Worm (Caenorhabditis elegans) whole organism, young adult: ENCODE data around the gene klp-13.
A peak's percentile ranks its signal among the peaks of the same experiment; 100 is the strongest.

Experiments used
- B0336.3 ChIP-seq: fragments of 200-800 bp; sonication (Bioruptor generic); IDR thresholded peaks from 2 replicates; pipeline ENCODE4 v1.3.6; 2022; ENCODE audit warnings: missing genetic modification characterization, missing compliant biosample characterization
- F10E7.11 ChIP-seq: sonication (generic microtip); optimal IDR thresholded peaks from 2 replicates; lab custom pipeline; 2017; ENCODE audit warnings: mild to moderate bottlenecking, missing genetic modification characterization, moderate library complexity, missing compliant biosample characterization
- F33H1.4 ChIP-seq: fragments of 200-800 bp; sonication (Bioruptor generic); IDR thresholded peaks from 2 replicates; pipeline ENCODE4 v1.3.6; 2022; ENCODE audit warnings: missing genetic modification reagents, missing genetic modification characterization, missing compliant biosample characterization
- atf-7 ChIP-seq: sonication (generic microtip); optimal IDR thresholded peaks from 2 replicates; lab custom pipeline; 2017; ENCODE audit warnings: mild to moderate bottlenecking, missing genetic modification characterization, missing compliant biosample characterization
- attf-3 ChIP-seq: fragments of 200-800 bp; sonication (Bioruptor generic); conservative IDR thresholded peaks from 2 replicates; pipeline ENCODE4 v1.3.6; 2022; ENCODE audit warnings: missing genetic modification reagents, missing genetic modification characterization, missing compliant biosample characterization
- bed-2 ChIP-seq: fragments of 200-800 bp; sonication (Bioruptor generic); IDR thresholded peaks from 2 replicates; pipeline ENCODE4 v1.3.6; 2022; ENCODE audit warnings: missing genetic modification reagents, missing genetic modification characterization, missing compliant biosample characterization
- ceh-91 ChIP-seq: fragments of 200-800 bp; sonication (Bioruptor generic); IDR thresholded peaks from 2 replicates; pipeline ENCODE4 v1.3.6; 2022; ENCODE audit warnings: missing genetic modification reagents, missing genetic modification characterization, missing compliant biosample characterization
- chd-7 ChIP-seq: sonication (generic microtip); optimal IDR thresholded peaks from 2 replicates; lab custom pipeline; 2016; ENCODE audit warnings: mild to moderate bottlenecking, missing genetic modification characterization, moderate library complexity, missing compliant biosample characterization
- dpff-1 ChIP-seq: sonication (generic microtip); optimal IDR thresholded peaks from 2 replicates; lab custom pipeline; 2017; ENCODE audit warnings: mild to moderate bottlenecking, missing genetic modification characterization, missing compliant biosample characterization
- hlh-12 ChIP-seq: sonication (generic microtip); optimal IDR thresholded peaks from 2 replicates; lab custom pipeline; 2016; ENCODE audit warnings: missing genetic modification characterization, missing compliant biosample characterization
- hrde-1 ChIP-seq: sonication (generic microtip); optimal IDR thresholded peaks from 2 replicates; lab custom pipeline; 2016; ENCODE audit warnings: missing genetic modification characterization, mild to moderate bottlenecking, missing compliant biosample characterization, moderate library complexity, missing genotype, missing genetic modification reagents, borderline replicate concordance
- let-526 ChIP-seq: fragments of 200-800 bp; sonication (Bioruptor generic); IDR thresholded peaks from 2 replicates; pipeline ENCODE4 v1.3.6; 2022; ENCODE audit warnings: missing genetic modification reagents, missing genetic modification characterization, missing compliant biosample characterization
- madf-10 ChIP-seq: sonication (generic microtip); optimal IDR thresholded peaks from 2 replicates; lab custom pipeline; 2016; ENCODE audit warnings: mild to moderate bottlenecking, missing genetic modification characterization, missing compliant biosample characterization
- madf-3 ChIP-seq: fragments of 200-800 bp; sonication (Bioruptor generic); IDR thresholded peaks from 2 replicates; pipeline ENCODE4 v1.3.6; 2022; ENCODE audit warnings: missing genetic modification reagents, missing genetic modification characterization, missing compliant biosample characterization
- nhr-120 ChIP-seq: fragments of 200-800 bp; sonication (Bioruptor generic); IDR thresholded peaks from 2 replicates; pipeline ENCODE4 v1.3.6; 2022; ENCODE audit warnings: missing genetic modification characterization, missing compliant biosample characterization
- nhr-80 ChIP-seq: sonication (generic microtip); optimal IDR thresholded peaks from 2 replicates; lab custom pipeline; 2016; ENCODE audit warnings: missing genetic modification characterization, missing compliant biosample characterization
- pha-4 ChIP-seq: fragments of 150-350 bp; sonication (generic microtip); optimal IDR thresholded peaks from 2 replicates; lab custom pipeline; 2014; ENCODE audit warnings: missing biosample characterization, missing genetic modification reagents, missing genetic modification characterization
- sea-2 ChIP-seq: fragments of 200-800 bp; sonication (Bioruptor generic); IDR thresholded peaks from 2 replicates; pipeline ENCODE4 v1.3.6; 2022; ENCODE audit warnings: missing genetic modification characterization, missing compliant biosample characterization
- tlf-1 ChIP-seq: fragments of 200-800 bp; sonication (Bioruptor generic); optimal IDR thresholded peaks from 2 replicates; lab custom pipeline; 2018; ENCODE audit warnings: mild to moderate bottlenecking, missing genetic modification characterization, missing compliant biosample characterization
- zfh-2 ChIP-seq: fragments of 200-800 bp; sonication (Bioruptor generic); conservative IDR thresholded peaks from 2 replicates; pipeline ENCODE4 v1.3.6; 2022; ENCODE audit warnings: missing genetic modification reagents, missing genetic modification characterization, missing compliant biosample characterization
- ztf-26 ChIP-seq: sonication (generic microtip); optimal IDR thresholded peaks from 2 replicates; lab custom pipeline; 2017; ENCODE audit warnings: missing genetic modification characterization, missing compliant biosample characterization

Gene klp-13

ce11 chrX:6040435-6041093 lies 55.8 kb downstream of the klp-13 start (continued):
- TF ChIP-seq bed-2 (GFP tag; lab: Robert Waterston, UW) (no peak), F33H1.4 (GFP tag; lab: Robert Waterston, UW) (no peak), attf-3 (GFP tag; lab: Robert Waterston, UW) (no peak), nhr-80 (no peak), atf-7 (tag; lab: Kevin White, UChicago) (no peak), dpff-1 (tag; lab: Kevin White, UChicago) (no peak), ztf-26 (no peak), nhr-120 (GFP tag; lab: Robert Waterston, UW) (no peak), tlf-1 (no peak), pha-4 (tag; lab: Kevin White, UChicago) (no peak), chd-7 (no peak), zfh-2 (GFP tag; lab: Robert Waterston, UW) (peak; percentile 89), F10E7.11 (tag; lab: Kevin White, UChicago) (no peak), B0336.3 (GFP tag; lab: Robert Waterston, UW) (0 out of 2 replicates have a peak, but pooled peaks have one; percentile 35), let-526 (GFP tag; lab: Robert Waterston, UW) (no peak), hrde-1 (tag; lab: Kevin White, UChicago) (no peak), hlh-12 (tag; lab: Kevin White, UChicago) (no peak), madf-10 (tag; lab: Kevin White, UChicago) (no peak), sea-2 (GFP tag; lab: Robert Waterston, UW) (no peak), ceh-91 (GFP tag; lab: Robert Waterston, UW) (no peak)

- TF ChIP-seq madf-3 (0 out of 2 replicates have a peak, but pooled peaks have one; percentile 15), F10E7.11 (tag; lab: Kevin White, UChicago) (no peak)
- TF ChIP-seq, all 124 proteins: peak for 1
These were observed 56.3 kb downstream of the klp-13 start for ce11 chrX:6041094-6041441.
